Worm (Caenorhabditis elegans): ENCODE data around the gene C27C12.4.

DNA sequence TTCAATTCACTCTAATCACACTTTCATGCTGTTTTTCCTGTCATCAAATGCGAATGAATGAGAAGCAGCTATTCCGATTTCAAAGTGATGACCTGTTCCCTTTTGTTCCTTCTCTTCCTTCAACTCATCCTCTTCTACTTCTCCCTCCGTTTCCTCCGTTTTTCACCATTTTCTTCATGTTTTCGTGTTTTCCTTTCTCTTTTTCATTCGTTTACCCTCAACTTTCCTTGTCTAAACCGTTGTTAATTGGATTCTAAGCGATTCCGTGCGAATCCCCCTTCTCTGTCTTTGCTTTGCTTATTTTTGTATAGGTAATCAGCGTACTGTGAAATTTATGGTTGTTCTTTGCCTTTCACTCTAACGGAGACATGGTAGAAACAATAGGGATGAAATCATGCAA is 32.0 kb downstream of the C27C12.4 start:
- no peak for TF ChIP-seq flt-1 (GFP tag; IDR thresholded peaks at IDR 0.05)
- no peak for TF ChIP-seq ref-1 (GFP tag; conservative IDR thresholded peaks at IDR 0.05)
- TF ChIP-seq klf-2 (GFP tag; conservative IDR thresholded peaks at IDR 0.05), result no peak
- no peak for TF ChIP-seq T22C8.4 (GFP tag; IDR thresholded peaks at IDR 0.05)
- no peak for TF ChIP-seq ztf-23 (GFP tag; IDR thresholded peaks at IDR 0.05)
- TF ChIP-seq cog-1 (tag; optimal IDR thresholded peaks at IDR 0.05), result no peak
- no peak for TF ChIP-seq ztf-29 (GFP tag; IDR thresholded peaks at IDR 0.05)

Measured in whole organism, midembryonic.